Worm (Caenorhabditis elegans) whole organism, L3 larva: ENCODE data around the gene ddx-23.

Experiments used
- R02D3.7 ChIP-seq: fragments of 150-350 bp; optimal IDR thresholded peaks from 2 replicates; lab custom pipeline; 2014; ENCODE audit warnings: missing biosample characterization, missing genetic modification characterization
- ZK546.5 ChIP-seq: sonication (generic microtip); optimal IDR thresholded peaks from 2 replicates; lab custom pipeline; 2017; ENCODE audit warnings: missing biosample characterization, missing genetic modification characterization
- aly-2 ChIP-seq: fragments of 150-350 bp; optimal IDR thresholded peaks from 2 replicates; lab custom pipeline; 2014; ENCODE audit warnings: missing biosample characterization, missing genetic modification characterization
- ama-1 ChIP-seq: fragments of 150-350 bp; optimal IDR thresholded peaks from 2 replicates; lab custom pipeline; 2018
- ceh-16 ChIP-seq: sonication (generic microtip); optimal IDR thresholded peaks from 2 replicates; lab custom pipeline; 2017; ENCODE audit warnings: missing biosample characterization, missing genetic modification characterization
- ceh-28 ChIP-seq: fragments of 150-350 bp; optimal IDR thresholded peaks from 2 replicates; lab custom pipeline; 2014; ENCODE audit warnings: missing biosample characterization, missing genetic modification reagents, missing genetic modification characterization
- ceh-9 ChIP-seq: sonication (generic microtip); optimal IDR thresholded peaks from 2 replicates; lab custom pipeline; 2018; ENCODE audit warnings: missing biosample characterization, missing genetic modification characterization
- egl-27 ChIP-seq: sonication (generic microtip); optimal IDR thresholded peaks from 4 replicates; lab custom pipeline; 2017; ENCODE audit warnings: missing biosample characterization, missing genetic modification reagents, missing genetic modification characterization
- egl-5 ChIP-seq: fragments of 150-350 bp; optimal IDR thresholded peaks from 2 replicates; lab custom pipeline; 2017; ENCODE audit warnings: missing biosample characterization, missing genetic modification reagents, missing genetic modification characterization, inconsistent platforms
- elt-1 ChIP-seq: fragments of 150-350 bp; optimal IDR thresholded peaks from 2 replicates; lab custom pipeline; 2014; ENCODE audit warnings: missing biosample characterization, missing genetic modification characterization
- elt-2 ChIP-seq: sonication (generic microtip); optimal IDR thresholded peaks from 2 replicates; lab custom pipeline; 2016; ENCODE audit warnings: missing genetic modification reagents, mild to moderate bottlenecking, missing genetic modification characterization, missing compliant biosample characterization
- fkh-10 ChIP-seq: sonication (generic microtip); optimal IDR thresholded peaks from 2 replicates; lab custom pipeline; 2017; ENCODE audit warnings: missing biosample characterization, missing genetic modification reagents, missing genetic modification characterization
- fkh-2 ChIP-seq: fragments of 150-350 bp; optimal IDR thresholded peaks from 2 replicates; lab custom pipeline; 2014; ENCODE audit warnings: missing biosample characterization, missing genetic modification reagents, missing genetic modification characterization
- fos-1 ChIP-seq: fragments of 150-350 bp; optimal IDR thresholded peaks from 2 replicates; lab custom pipeline; 2014; ENCODE audit warnings: missing biosample characterization, missing genetic modification characterization
- hmg-11 ChIP-seq: sonication (generic microtip); optimal IDR thresholded peaks from 2 replicates; lab custom pipeline; 2016; ENCODE audit warnings: missing genetic modification characterization, missing compliant biosample characterization
- jun-1 ChIP-seq: fragments of 150-350 bp; optimal IDR thresholded peaks from 2 replicates; lab custom pipeline; 2014; ENCODE audit warnings: missing biosample characterization, missing genetic modification reagents, missing genetic modification characterization
- lin-15B ChIP-seq: fragments of 150-350 bp; optimal IDR thresholded peaks from 2 replicates; lab custom pipeline; 2014; ENCODE audit warnings: missing biosample characterization, missing genetic modification characterization
- lin-39 ChIP-seq: fragments of 150-350 bp; optimal IDR thresholded peaks from 2 replicates; lab custom pipeline; 2018; ENCODE audit warnings: missing biosample characterization, missing genetic modification reagents, missing genetic modification characterization
- lsy-12 ChIP-seq: sonication (generic microtip); optimal IDR thresholded peaks from 2 replicates; lab custom pipeline; 2016; ENCODE audit warnings: mild to moderate bottlenecking, missing genetic modification characterization, missing compliant biosample characterization
- mdl-1 ChIP-seq: fragments of 150-350 bp; optimal IDR thresholded peaks from 2 replicates; lab custom pipeline; 2014; ENCODE audit warnings: missing biosample characterization, missing genetic modification characterization
- mml-1 ChIP-seq: fragments of 150-350 bp; sonication (generic microtip); optimal IDR thresholded peaks from 3 replicates; lab custom pipeline; 2014; ENCODE audit warnings: missing biosample characterization, missing genetic modification characterization
- nfya-1 ChIP-seq: sonication (generic microtip); optimal IDR thresholded peaks from 2 replicates; lab custom pipeline; 2017; ENCODE audit warnings: missing genetic modification characterization, mild to moderate bottlenecking, missing compliant biosample characterization, antibody characterized with exemption, moderate library complexity; ENCODE audit not compliant: insufficient read depth
- nhr-23 ChIP-seq: fragments of 150-350 bp; optimal IDR thresholded peaks from 2 replicates; lab custom pipeline; 2014; ENCODE audit warnings: missing biosample characterization, missing genetic modification reagents, missing genetic modification characterization
- nhr-237 ChIP-seq: fragments of 150-350 bp; optimal IDR thresholded peaks from 2 replicates; lab custom pipeline; 2014; ENCODE audit warnings: missing biosample characterization, missing genetic modification characterization
- nhr-25 ChIP-seq: sonication (generic microtip); optimal IDR thresholded peaks from 2 replicates; lab custom pipeline; 2017; ENCODE audit warnings: missing biosample characterization, missing genetic modification characterization
- nhr-28 ChIP-seq: fragments of 150-350 bp; optimal IDR thresholded peaks from 2 replicates; lab custom pipeline; 2014; ENCODE audit warnings: missing biosample characterization, missing genetic modification characterization
- nhr-43 ChIP-seq: sonication (generic microtip); optimal IDR thresholded peaks from 2 replicates; lab custom pipeline; 2016; ENCODE audit warnings: mild to moderate bottlenecking, missing genetic modification characterization, missing compliant biosample characterization; ENCODE audit not compliant: poor library complexity, severe bottlenecking
- nhr-67 ChIP-seq: fragments of 150-350 bp; optimal IDR thresholded peaks from 2 replicates; lab custom pipeline; 2014; ENCODE audit warnings: missing biosample characterization, missing genetic modification characterization
- nhr-76 ChIP-seq: fragments of 150-350 bp; sonication (generic microtip); optimal IDR thresholded peaks from 5 replicates; lab custom pipeline; 2014; ENCODE audit warnings: missing biosample characterization, missing genetic modification characterization
- nhr-77 ChIP-seq: fragments of 150-350 bp; optimal IDR thresholded peaks from 2 replicates; lab custom pipeline; 2014; ENCODE audit warnings: missing biosample characterization, missing genetic modification characterization
- pha-4 ChIP-seq: fragments of 150-350 bp; optimal IDR thresholded peaks from 2 replicates; lab custom pipeline; 2014; ENCODE audit warnings: missing biosample characterization, missing genetic modification reagents, missing genetic modification characterization
- pqm-1 ChIP-seq: fragments of 150-350 bp; optimal IDR thresholded peaks from 2 replicates; lab custom pipeline; 2017; ENCODE audit warnings: missing biosample characterization, missing genetic modification characterization, inconsistent platforms
- sea-2 ChIP-seq: fragments of 150-350 bp; sonication (generic microtip); optimal IDR thresholded peaks from 4 replicates; lab custom pipeline; 2014; ENCODE audit warnings: missing biosample characterization, missing genetic modification reagents, missing genetic modification characterization
- snpc-4 ChIP-seq: fragments of 150-350 bp; optimal IDR thresholded peaks from 2 replicates; lab custom pipeline; 2014; ENCODE audit warnings: missing biosample characterization, missing genetic modification characterization
- tbx-2 ChIP-seq: sonication (generic microtip); optimal IDR thresholded peaks from 2 replicates; lab custom pipeline; 2016; ENCODE audit warnings: mild to moderate bottlenecking, missing genetic modification characterization, missing compliant biosample characterization
- unc-62 ChIP-seq: fragments of 150-350 bp; sonication (generic microtip); optimal IDR thresholded peaks from 4 replicates; lab custom pipeline; 2014; ENCODE audit warnings: missing biosample characterization, missing genetic modification reagents, missing genetic modification characterization
- zag-1 ChIP-seq: fragments of 150-350 bp; optimal IDR thresholded peaks from 2 replicates; lab custom pipeline; 2014; ENCODE audit warnings: missing biosample characterization, missing genetic modification characterization
- ztf-4 ChIP-seq: fragments of 150-350 bp; optimal IDR thresholded peaks from 2 replicates; lab custom pipeline; 2014; ENCODE audit warnings: missing biosample characterization, missing genetic modification characterization

The ddx-23 gene

DNA sequence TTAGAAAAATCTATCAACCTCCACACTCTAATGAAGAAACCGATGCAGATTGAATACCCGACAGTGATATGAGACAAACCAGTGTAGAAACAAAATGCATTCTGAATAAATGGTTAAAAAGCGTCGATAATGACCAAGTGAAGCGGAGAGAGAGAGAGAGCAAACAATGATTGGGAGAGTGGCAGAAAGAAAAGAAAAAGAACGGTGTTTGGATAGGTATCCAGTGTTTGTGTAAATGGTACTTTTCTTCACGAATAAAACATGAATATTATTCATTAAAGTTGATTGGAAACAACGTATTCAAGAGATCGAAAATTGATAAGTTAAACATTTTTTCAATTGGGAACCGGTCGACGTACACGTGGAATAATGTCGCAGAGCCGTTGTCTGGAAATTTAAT is 16.4 kb upstream of the ddx-23 start, which contains the start of gene F01F1.15:
F01F1.15 (minus strand) TSS at position 101 of the 400 bp plus-strand sequence.
- TF ChIP-seq ama-1 (lab: Kevin White, UChicago) (no peak), pha-4 (tag; lab: Kevin White, UChicago) (peak; percentile 13)

DNA sequence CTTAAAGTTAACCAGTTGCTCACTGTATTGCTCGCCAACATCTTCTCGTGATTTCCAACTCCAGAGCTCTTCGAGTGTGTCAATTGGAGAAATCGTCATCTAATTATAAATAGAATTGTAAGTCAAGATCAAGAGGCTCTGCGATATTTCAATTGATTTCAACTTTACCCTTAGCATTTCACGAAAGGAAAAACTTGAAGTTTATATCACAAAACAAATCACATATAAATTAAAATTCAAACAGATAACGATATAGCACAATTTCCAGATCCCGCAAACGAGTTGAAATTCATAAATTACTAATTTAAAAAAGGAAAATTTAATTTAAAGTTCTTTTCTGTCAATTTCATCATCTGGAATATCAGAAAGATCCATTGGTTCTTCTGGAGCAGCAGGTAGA is 15.3 kb upstream of the ddx-23 start, which contains the start of gene eng-1:
eng-1 (minus strand) TSS at position 101 of the 400 bp plus-strand sequence.
- TF ChIP-seq unc-62 (no peak), egl-5 (no peak)
- TF ChIP-seq, all 47 proteins: peak for 0

DNA sequence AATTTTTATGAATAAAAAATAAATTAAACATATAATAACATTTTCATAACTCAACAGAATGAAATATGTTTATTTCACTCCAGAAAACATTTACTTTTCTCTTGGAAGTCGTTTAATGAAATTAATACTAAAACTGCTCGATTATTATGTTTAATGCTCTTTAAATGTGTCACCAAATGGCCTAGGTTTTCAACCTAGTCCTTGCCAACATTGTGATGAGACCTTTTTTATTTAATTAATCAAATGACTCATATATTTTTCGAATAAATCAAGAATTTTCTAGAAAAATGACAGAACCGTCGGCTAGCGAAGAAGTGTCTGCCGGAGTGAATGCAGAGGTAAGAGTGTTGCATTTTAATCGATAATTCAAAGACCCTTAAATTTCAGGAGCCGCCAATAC is 11.2 kb upstream of the ddx-23 start, which contains the start of gene rabn-5:
rabn-5 (plus strand) TSS at position 284 of the 400 bp plus-strand sequence.
- TF ChIP-seq pha-4 (tag; lab: Kevin White, UChicago) (peak; percentile 5), ceh-9 (no peak), mml-1 (no peak), nhr-67 (tag; lab: Kevin White, UChicago) (no peak), nhr-237 (tag; lab: Kevin White, UChicago) (no peak), nfya-1 (no peak), ama-1 (lab: Kevin White, UChicago) (no peak), hmg-11 (no peak)

ce11 chrIII:5863774-5864173 is 10.7 kb upstream of the ddx-23 start, which contains the start of gene dnpp-1:
Gene dnpp-1, minus strand, starts transcription at chrIII:5863803.
- TF ChIP-seq pqm-1 (tag; lab: Kevin White, UChicago) (peak; percentile 61), mml-1 (no peak), elt-2 (peak; percentile 97), fkh-10 (no peak), nhr-28 (tag; lab: Kevin White, UChicago) (no peak), nhr-77 (no peak), sea-2 (no peak), aly-2 (tag; lab: Kevin White, UChicago) (no peak)
- TF ChIP-seq, all 47 proteins: peak for 2

ce11 chrIII:5859008-5859407 is 5.9 kb upstream of the ddx-23 start, which contains the start of gene dpf-4:
Gene dpf-4, plus strand, starts transcription at chrIII:5859308.
- no peak for TF ChIP-seq lin-15B (tag; lab: Kevin White, UChicago)
- TF ChIP-seq ztf-4, result peak; percentile 10

- peak; percentile 99 for TF ChIP-seq pha-4 (tag; lab: Kevin White, UChicago)
- no peak for TF ChIP-seq lsy-12 (tag; lab: Kevin White, UChicago)
- TF ChIP-seq ztf-4, result no peak
- peak; percentile 7 for TF ChIP-seq egl-27
- no peak for TF ChIP-seq fos-1
- peak; percentile 87 for TF ChIP-seq lin-15B (tag; lab: Kevin White, UChicago)
- TF ChIP-seq elt-1 (tag; lab: Kevin White, UChicago), result peak; percentile 10
- TF ChIP-seq hmg-11, result peak; percentile 33
- no peak for TF ChIP-seq ceh-16 (tag; lab: Kevin White, UChicago)
- TF ChIP-seq snpc-4 (tag; lab: Kevin White, UChicago), result peak; percentile 70
- no peak for TF ChIP-seq tbx-2 (tag; lab: Kevin White, UChicago)
- TF ChIP-seq R02D3.7, result peak; percentile 94
- TF ChIP-seq zag-1 (tag; lab: Kevin White, UChicago), result no peak
- no peak for TF ChIP-seq sea-2
- TF ChIP-seq lin-39 (tag; lab: Kevin White, UChicago), result peak; percentile 88
- TF ChIP-seq ZK546.5 (tag; lab: Kevin White, UChicago), result no peak
- no peak for TF ChIP-seq ceh-9
- peak; percentile 82 for TF ChIP-seq ama-1 (lab: Kevin White, UChicago)
- TF ChIP-seq nhr-43 (tag; lab: Kevin White, UChicago), result peak; percentile 6
- TF ChIP-seq elt-2, result peak; percentile 42
- TF ChIP-seq egl-5, result peak; percentile 97
- no peak for TF ChIP-seq fkh-2 (tag; lab: Kevin White, UChicago)
- peak; percentile 48 for TF ChIP-seq pqm-1 (tag; lab: Kevin White, UChicago)
- TF ChIP-seq ceh-28 (tag; lab: Kevin White, UChicago), result no peak
- TF ChIP-seq fkh-10, result peak; percentile 10
- TF ChIP-seq mdl-1 (tag; lab: Kevin White, UChicago), result no peak
- TF ChIP-seq nfya-1, result peak; percentile 89
- peak; percentile 79 for TF ChIP-seq nhr-23 (tag; lab: Kevin White, UChicago)
- peak; percentile 24 for TF ChIP-seq jun-1 (tag; lab: Kevin White, UChicago)
- TF ChIP-seq nhr-76 (tag; lab: Kevin White, UChicago), result no peak
- peak; percentile 71 for TF ChIP-seq nhr-25 (tag; lab: Kevin White, UChicago)
These were observed 2.6 kb upstream of the ddx-23 start, which contains the start of the genes cct-6 and alh-9 for ce11 chrIII:5855637-5856179. Gene cct-6, minus strand, starts transcription at chrIII:5855687. Gene alh-9, plus strand, starts transcription at chrIII:5856018.
